Worm (Caenorhabditis elegans) whole organism, young adult: ENCODE data around the gene M117.3.

Source experiments
- F55B11.4 ChIP-seq: sonication (generic microtip); optimal IDR thresholded peaks from 2 replicates; lab custom pipeline; 2016; ENCODE audit warnings: missing compliant biosample characterization, missing genetic modification characterization, borderline replicate concordance; ENCODE audit not compliant: insufficient read depth
- bed-2 ChIP-seq: fragments of 200-800 bp; sonication (Bioruptor generic); IDR thresholded peaks from 2 replicates; pipeline ENCODE4 v1.3.6; 2022; ENCODE audit warnings: missing genetic modification reagents, missing genetic modification characterization, missing compliant biosample characterization
- cebp-2 ChIP-seq: fragments of 200-800 bp; sonication (Bioruptor generic); IDR thresholded peaks from 2 replicates; pipeline ENCODE4 v1.3.6; 2022; ENCODE audit warnings: missing genetic modification characterization, missing compliant biosample characterization
- ceh-40 ChIP-seq: fragments of 200-800 bp; sonication (Bioruptor generic); IDR thresholded peaks from 2 replicates; pipeline ENCODE4 v1.3.6; 2022; ENCODE audit warnings: missing genetic modification characterization, missing compliant biosample characterization
- chd-7 ChIP-seq: sonication (generic microtip); optimal IDR thresholded peaks from 2 replicates; lab custom pipeline; 2016; ENCODE audit warnings: mild to moderate bottlenecking, missing genetic modification characterization, moderate library complexity, missing compliant biosample characterization
- lin-54 ChIP-seq: fragments of 200-800 bp; sonication (Bioruptor generic); optimal IDR thresholded peaks from 2 replicates; lab custom pipeline; 2018; ENCODE audit warnings: mild to moderate bottlenecking, missing genetic modification characterization, missing compliant biosample characterization
- snpc-4 ChIP-seq, 5 experiments: fragments of 150-350 bp in 1 of 5; sonication (generic microtip) in 4 of 5; optimal IDR thresholded peaks; 2 replicates each; lab custom pipeline; 2014 to 2018; ENCODE audit warnings: missing genetic modification characterization in 5 of 5, missing biosample characterization in 3 of 5, antibody characterized with exemption in 2 of 5, mild to moderate bottlenecking in 2 of 5, missing compliant biosample characterization in 2 of 5, missing genotype in 2 of 5, moderate library complexity in 2 of 5, missing genetic modification reagents in 1 of 5
- tbp1 ChIP-seq: fragments of 200-800 bp; sonication (Bioruptor generic); optimal IDR thresholded peaks from 2 replicates; lab custom pipeline; 2018; ENCODE audit warnings: mild to moderate bottlenecking, missing genetic modification characterization, missing compliant biosample characterization

DNA sequence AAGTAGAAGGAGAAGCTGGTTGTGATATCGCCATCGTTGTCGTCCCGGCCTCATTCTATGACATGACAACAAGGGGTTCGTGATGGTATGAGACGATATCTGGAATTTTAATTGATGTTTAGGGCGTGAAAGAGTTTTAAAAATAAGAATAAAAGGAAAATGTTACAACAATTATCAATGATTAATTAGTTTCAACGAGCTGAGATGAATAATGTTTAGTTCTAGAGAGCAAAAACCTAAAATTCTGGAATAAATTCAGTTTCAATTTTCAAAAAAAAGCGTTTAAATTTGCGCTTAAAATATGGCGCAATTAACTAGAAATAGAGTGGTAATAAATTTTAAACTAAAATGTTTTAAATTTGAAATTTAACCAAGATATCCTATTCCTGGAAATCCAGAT lies 29.5 kb upstream of the M117.3 start, which contains the start of gene H01G02.3:
- TF ChIP-seq lin-54 (GFP tag; lab: Kevin White, UChicago), result no peak
- no peak for TF ChIP-seq bed-2 (GFP tag; lab: Robert Waterston, UW)
- no peak for TF ChIP-seq snpc-4 (GFP tag; optimal IDR thresholded peaks at IDR 0.05; lab: Kevin White, UChicago)
- TF ChIP-seq snpc-4 (tag; optimal IDR thresholded peaks at IDR 0.05; lab: Kevin White, UChicago), result no peak
- no peak for TF ChIP-seq chd-7 (tag; lab: Kevin White, UChicago)
- no peak for TF ChIP-seq cebp-2
- TF ChIP-seq F55B11.4 (tag; lab: Kevin White, UChicago), result no peak
- TF ChIP-seq ceh-40 (GFP tag; lab: Robert Waterston, UW), result no peak
- no peak for TF ChIP-seq tbp1
